Worm (Caenorhabditis elegans): ENCODE data around the gene dod-20.

The dod-20 gene

ce11 chrV:457839-458238 is 35.6 kb downstream of the dod-20 start:
- TF ChIP-seq unc-62 (GFP tag; optimal IDR thresholded peaks at IDR 0.05), result no peak

- no peak for TF ChIP-seq unc-62 (GFP tag; optimal IDR thresholded peaks at IDR 0.05)
Measured at ce11 chrV:459464-459863, 37.2 kb downstream of the dod-20 start, which contains the start of gene nhr-203. TSS of gene nhr-203 (plus strand) at chrV:459795.

ce11 chrV:462263-462662 is 40.0 kb downstream of the dod-20 start, which contains the start of gene nhr-202:
TSS of gene nhr-202 (plus strand) at chrV:462588.
- no peak for TF ChIP-seq unc-62 (GFP tag; optimal IDR thresholded peaks at IDR 0.05)

- TF ChIP-seq unc-62 (GFP tag; optimal IDR thresholded peaks at IDR 0.05), result no peak
Measured at ce11 chrV:464800-465199, 42.6 kb downstream of the dod-20 start, which contains the start of gene nhr-201. TSS of gene nhr-201 (plus strand) at chrV:464828.

ce11 chrV:465355-465754 is 43.1 kb downstream of the dod-20 start:
- TF ChIP-seq unc-62 (GFP tag; optimal IDR thresholded peaks at IDR 0.05), result no peak

- no peak for TF ChIP-seq unc-62 (GFP tag; optimal IDR thresholded peaks at IDR 0.05)
Measured at ce11 chrV:467507-467906, 45.3 kb downstream of the dod-20 start.

ce11 chrV:468460-468859 is 46.2 kb downstream of the dod-20 start, which contains the start of gene srbc-57:
TSS of gene srbc-57 (minus strand) at chrV:468560.
- TF ChIP-seq unc-62 (GFP tag; optimal IDR thresholded peaks at IDR 0.05), result no peak

ce11 chrV:472589-472988 is 50.4 kb downstream of the dod-20 start, which contains the start of gene srt-31:
TSS of gene srt-31 (plus strand) at chrV:472889.
- TF ChIP-seq unc-62 (GFP tag; optimal IDR thresholded peaks at IDR 0.05), result no peak

Measured in whole organism, dauer.